Fruit fly (Drosophila melanogaster): ENCODE measurements around the gene CG17375.

The CG17375 gene

dm6 chr2L:6805783-6806182, at the start of gene CG17375:
CG17375 (minus strand) TSS chr2L:6805792.
- TF ChIP-seq CG31627 (GFP tag; optimal IDR thresholded peaks at IDR 0.05) (no peak), fd59A (GFP tag; optimal IDR thresholded peaks at IDR 0.05) (no peak), CG4318 (GFP tag; optimal IDR thresholded peaks at IDR 0.05) (no peak), net (GFP tag; optimal IDR thresholded peaks at IDR 0.05) (no peak), lz (GFP tag; optimal IDR thresholded peaks at IDR 0.05) (no peak), fd85E (GFP tag; optimal IDR thresholded peaks at IDR 0.05) (no peak)

dm6 chr2L:6853917-6854316, 48.3 kb upstream of the CG17375 start:
- TF ChIP-seq cyc (GFP tag; optimal IDR thresholded peaks at IDR 0.05), result no peak
- TF ChIP-seq fd59A (GFP tag; optimal IDR thresholded peaks at IDR 0.05), result no peak
- TF ChIP-seq CG7368 (GFP tag; optimal IDR thresholded peaks at IDR 0.05), result no peak
- no peak for TF ChIP-seq CG6276 (GFP tag; optimal IDR thresholded peaks at IDR 0.05)
- no peak for TF ChIP-seq Hr38 (GFP tag; optimal IDR thresholded peaks at IDR 0.05)
- TF ChIP-seq CG9139 (GFP tag; optimal IDR thresholded peaks at IDR 0.05), result no peak
- TF ChIP-seq Sox14 (GFP tag; optimal IDR thresholded peaks at IDR 0.05), result no peak
- no peak for TF ChIP-seq salr (GFP tag; optimal IDR thresholded peaks at IDR 0.05)
- TF ChIP-seq CG1621 (tag; optimal IDR thresholded peaks at IDR 0.05), result peak; percentile 100
- no peak for TF ChIP-seq Met (GFP tag; optimal IDR thresholded peaks at IDR 0.05)
- peak; percentile 98 for TF ChIP-seq dsx (GFP tag; optimal IDR thresholded peaks at IDR 0.05; ENCODE audit: poor library complexity, severe bottlenecking)
- TF ChIP-seq CG16779 (tag; optimal IDR thresholded peaks at IDR 0.05), result no peak
- no peak for TF ChIP-seq Sox15 (GFP tag; optimal IDR thresholded peaks at IDR 0.05)
- no peak for TF ChIP-seq topi (GFP tag; optimal IDR thresholded peaks at IDR 0.05)

- peak; percentile 26 for TF ChIP-seq Sox14 (GFP tag; optimal IDR thresholded peaks at IDR 0.05)
- TF ChIP-seq fkh (GFP tag; optimal IDR thresholded peaks at IDR 0.05), result no peak
- no peak for TF ChIP-seq CG6163 (GFP tag; IDR thresholded peaks at IDR 0.05)
- TF ChIP-seq CG34406 (GFP tag; optimal IDR thresholded peaks at IDR 0.05), result no peak
- TF ChIP-seq fd85E (GFP tag; optimal IDR thresholded peaks at IDR 0.05), result no peak
- no peak for TF ChIP-seq CG11902 (GFP tag; optimal IDR thresholded peaks at IDR 0.05)
- TF ChIP-seq eg (GFP tag; IDR thresholded peaks at IDR 0.05), result no peak
- TF ChIP-seq CG4318 (GFP tag; optimal IDR thresholded peaks at IDR 0.05), result no peak
- TF ChIP-seq svp (GFP tag), result peak; percentile 95
- no peak for TF ChIP-seq CG1621 (tag; optimal IDR thresholded peaks at IDR 0.05)
These were observed 46.5 kb upstream of the CG17375 start, which contains the start of gene Rca1 for dm6 chr2L:6851963-6852671. Rca1 (plus strand) TSS chr2L:6852315.

DNA sequence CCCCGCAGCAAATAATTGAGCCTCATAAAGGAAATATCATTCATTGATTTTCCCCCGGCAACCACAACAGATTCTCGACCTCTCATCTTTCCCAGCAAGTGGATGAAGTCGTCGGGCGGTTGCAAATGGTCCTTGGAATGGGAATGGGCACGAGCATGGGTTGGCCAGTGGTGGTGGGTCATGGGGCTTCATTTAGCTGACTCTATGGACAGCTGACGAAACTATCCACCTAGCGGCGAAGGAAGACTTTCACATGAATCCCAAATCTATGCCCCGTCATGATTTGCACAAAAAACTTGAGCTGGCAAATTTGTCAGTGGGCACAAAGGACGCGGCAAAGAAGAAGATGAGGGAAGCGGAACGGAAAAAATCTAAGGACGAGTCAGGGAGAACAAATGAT, 45.4 kb upstream of the CG17375 start:
- TF ChIP-seq CG9139 (GFP tag; optimal IDR thresholded peaks at IDR 0.05) (no peak), CG34406 (GFP tag; optimal IDR thresholded peaks at IDR 0.05) (no peak), Hr38 (GFP tag; optimal IDR thresholded peaks at IDR 0.05) (no peak), fd59A (GFP tag; optimal IDR thresholded peaks at IDR 0.05) (no peak), Met (GFP tag; optimal IDR thresholded peaks at IDR 0.05) (no peak), OdsH (GFP tag; optimal IDR thresholded peaks at IDR 0.05) (no peak), achi (GFP tag; optimal IDR thresholded peaks at IDR 0.05) (no peak), CG8632 (GFP tag; optimal IDR thresholded peaks at IDR 0.05) (no peak), CG6276 (GFP tag; optimal IDR thresholded peaks at IDR 0.05) (no peak), Sox15 (GFP tag; optimal IDR thresholded peaks at IDR 0.05) (no peak), CG4318 (GFP tag; optimal IDR thresholded peaks at IDR 0.05) (no peak), CG6808 (GFP tag; optimal IDR thresholded peaks at IDR 0.05) (no peak), CG6163 (GFP tag; IDR thresholded peaks at IDR 0.05) (no peak), salr (GFP tag; optimal IDR thresholded peaks at IDR 0.05) (no peak), Sox102F (GFP tag; optimal IDR thresholded peaks at IDR 0.05) (no peak), CG32006 (GFP tag; optimal IDR thresholded peaks at IDR 0.05) (no peak), ss (GFP tag; optimal IDR thresholded peaks at IDR 0.05) (no peak), dsx (GFP tag; optimal IDR thresholded peaks at IDR 0.05; ENCODE audit: poor library complexity, severe bottlenecking) (no peak), CG11902 (GFP tag; optimal IDR thresholded peaks at IDR 0.05) (no peak)

All from whole organism, prepupa.